Worm (Caenorhabditis elegans): Measurements from ENCODE around the gene chk-1.

Gene chk-1

DNA sequence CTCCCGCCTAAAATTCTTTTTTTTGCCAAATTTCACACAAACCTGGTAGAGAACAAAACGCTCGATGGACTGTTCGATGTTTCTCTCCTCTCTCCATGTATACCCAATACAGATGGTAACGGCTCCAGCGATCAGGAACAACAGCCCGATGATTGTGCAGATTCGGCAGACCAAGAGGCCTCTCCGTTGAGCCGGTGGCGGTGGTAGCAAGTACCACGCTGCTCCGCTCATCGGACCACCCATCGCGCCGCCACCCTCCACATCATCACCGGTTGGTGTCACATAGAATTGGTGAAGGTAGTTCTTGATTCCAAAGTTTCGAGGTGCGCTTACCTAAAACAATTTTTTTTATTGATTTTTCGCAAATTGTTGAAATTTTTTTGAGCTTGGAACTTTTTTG is 44.5 kb downstream of the chk-1 start (continued):
- no peak for TF ChIP-seq sea-2 (GFP tag; IDR thresholded peaks at IDR 0.05)
- no peak for TF ChIP-seq ama-1 (optimal IDR thresholded peaks at IDR 0.05)
- TF ChIP-seq ama-1 (GFP tag; optimal IDR thresholded peaks at IDR 0.05) = no peak
- TF ChIP-seq F57C9.4 (tag; optimal IDR thresholded peaks at IDR 0.05) = no peak
- no peak for TF ChIP-seq ets-4 (GFP tag; optimal IDR thresholded peaks at IDR 0.05)
- TF ChIP-seq lsy-27 (tag; optimal IDR thresholded peaks at IDR 0.05; ENCODE audit: borderline replicate concordance, insufficient read depth) = no peak
- no peak for TF ChIP-seq nfyb-1 (GFP tag; IDR thresholded peaks at IDR 0.05)
- TF ChIP-seq aptf-2 (GFP tag; conservative IDR thresholded peaks at IDR 0.05) = no peak
- TF ChIP-seq egl-18 (GFP tag; IDR thresholded peaks at IDR 0.05) = 0 out of 2 replicates have a peak, but pooled peaks have one; percentile 45
- no peak for TF ChIP-seq pha-4 (tag; optimal IDR thresholded peaks at IDR 0.05)
- TF ChIP-seq sptf-2 (GFP tag; optimal IDR thresholded peaks at IDR 0.05) = no peak
- 0 out of 2 replicates have a peak, but pooled peaks have one; percentile 18 for TF ChIP-seq F39B2.1 (GFP tag; IDR thresholded peaks at IDR 0.05)
- TF ChIP-seq zfh-2 (GFP tag; conservative IDR thresholded peaks at IDR 0.05) = peak; percentile 80
- TF ChIP-seq madf-8 (GFP tag; conservative IDR thresholded peaks at IDR 0.05) = no peak
- no peak for TF ChIP-seq F52B5.7 (tag; optimal IDR thresholded peaks at IDR 0.05)
- TF ChIP-seq ztf-22 (GFP tag; optimal IDR thresholded peaks at IDR 0.05) = no peak
- no peak for TF ChIP-seq attf-6 (GFP tag; IDR thresholded peaks at IDR 0.05)
- TF ChIP-seq lag-1 (GFP tag; IDR thresholded peaks at IDR 0.05) = no peak
- 0 out of 2 replicates have a peak, but pooled peaks have one; percentile 7 for TF ChIP-seq hmg-1.2 (GFP tag; IDR thresholded peaks at IDR 0.05)
- TF ChIP-seq tbx-9 (tag; optimal IDR thresholded peaks at IDR 0.05; ENCODE audit: borderline replicate concordance) = no peak
- TF ChIP-seq C17E4.6 (GFP tag; IDR thresholded peaks at IDR 0.05) = no peak
- TF ChIP-seq athp-1 (tag; optimal IDR thresholded peaks at IDR 0.05) = no peak
- 0 out of 2 replicates have a peak, but pooled peaks have one; percentile 11 for TF ChIP-seq mcd-1 (GFP tag; IDR thresholded peaks at IDR 0.05)
- TF ChIP-seq ekl-4 (GFP tag; IDR thresholded peaks at IDR 0.05) = no peak
- no peak for TF ChIP-seq dpff-1 (tag; optimal IDR thresholded peaks at IDR 0.05)

DNA sequence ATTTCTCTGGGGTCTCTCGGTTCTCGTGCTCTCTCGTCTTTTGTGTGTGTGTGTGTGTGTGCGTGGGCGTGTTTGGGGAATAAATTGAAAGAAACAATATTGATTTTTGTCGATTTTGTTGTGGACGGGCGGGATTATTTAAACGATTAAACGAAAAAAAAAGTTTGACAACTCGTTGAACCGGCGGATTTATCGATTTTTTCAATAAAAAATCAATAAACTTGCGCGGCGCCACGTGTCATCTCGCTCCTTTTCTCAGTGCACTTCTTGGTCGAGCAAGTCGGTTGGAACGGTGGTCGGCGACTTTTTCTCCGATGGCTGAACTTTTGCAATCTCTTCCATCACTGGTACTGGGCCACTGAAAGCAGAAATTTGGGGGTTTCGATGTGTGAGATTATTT is 46.3 kb downstream of the chk-1 start:
- TF ChIP-seq Y79H2A.3 (GFP tag; conservative IDR thresholded peaks at IDR 0.05) (no peak), ama-1 (optimal IDR thresholded peaks at IDR 0.05) (no peak), ama-1 (GFP tag; optimal IDR thresholded peaks at IDR 0.05) (no peak), xnd-1 (tag; optimal IDR thresholded peaks at IDR 0.05) (no peak), lin-26 (GFP tag; IDR thresholded peaks at IDR 0.05) (no peak), F37B4.10 (GFP tag; IDR thresholded peaks at IDR 0.05) (no peak), hsf-1 (GFP tag; IDR thresholded peaks at IDR 0.05) (no peak), lsl-1 (GFP tag; optimal IDR thresholded peaks at IDR 0.05) (no peak), Y53F4B.3 (GFP tag; IDR thresholded peaks at IDR 0.05) (no peak), him-1 (tag; optimal IDR thresholded peaks at IDR 0.05) (peak; percentile 35), somi-1 (GFP tag; optimal IDR thresholded peaks at IDR 0.05) (no peak), aptf-3 (GFP tag; IDR thresholded peaks at IDR 0.05) (no peak), tlf-1 (GFP tag; optimal IDR thresholded peaks at IDR 0.05) (no peak), F33H1.4 (GFP tag; IDR thresholded peaks at IDR 0.05) (no peak), hlh-26 (GFP tag; conservative IDR thresholded peaks at IDR 0.05) (no peak), ceh-27 (GFP tag; optimal IDR thresholded peaks at IDR 0.05) (no peak), hmg-1.2 (GFP tag; IDR thresholded peaks at IDR 0.05) (peak; percentile 31; the same call in 1 of the 2 replicates), dpff-1 (tag; optimal IDR thresholded peaks at IDR 0.05) (no peak), K12H6.12 (tag; optimal IDR thresholded peaks at IDR 0.05) (no peak), attf-6 (GFP tag; IDR thresholded peaks at IDR 0.05) (no peak), mcd-1 (GFP tag; IDR thresholded peaks at IDR 0.05) (0 out of 2 replicates have a peak, but pooled peaks have one; percentile 5)

All from whole organism, young adult.